Worm (Caenorhabditis elegans): ENCODE data around the gene nep-4.

nep-4 gene

ce11 chrX:6863032-6863431 is at the start of gene nep-4:
Gene nep-4, minus strand, starts transcription at chrX:6863424.
- TF ChIP-seq fax-1 (tag; optimal IDR thresholded peaks at IDR 0.05) (no peak), ceh-30 (tag; optimal IDR thresholded peaks at IDR 0.05) (no peak), F13H6.1 (tag; optimal IDR thresholded peaks at IDR 0.05) (no peak), fkh-10 (GFP tag; optimal IDR thresholded peaks at IDR 0.05) (no peak), syd-9 (tag; optimal IDR thresholded peaks at IDR 0.05) (no peak), fkh-6 (tag; optimal IDR thresholded peaks at IDR 0.05) (no peak), elt-4 (tag; optimal IDR thresholded peaks at IDR 0.05) (no peak), che-1 (tag; optimal IDR thresholded peaks at IDR 0.05) (no peak), sdc-2 (tag; optimal IDR thresholded peaks at IDR 0.05) (no peak), hlh-8 (tag; optimal IDR thresholded peaks at IDR 0.05) (no peak), unc-55 (GFP tag; optimal IDR thresholded peaks at IDR 0.05) (no peak), ceh-45 (GFP tag; IDR thresholded peaks at IDR 0.05) (no peak), ceh-24 (tag; optimal IDR thresholded peaks at IDR 0.05) (no peak), ceh-31 (tag; optimal IDR thresholded peaks at IDR 0.05) (no peak), lin-11 (tag; optimal IDR thresholded peaks at IDR 0.05) (no peak), ref-2 (tag; optimal IDR thresholded peaks at IDR 0.05) (no peak), gmeb-2 (tag; optimal IDR thresholded peaks at IDR 0.05) (no peak)

DNA sequence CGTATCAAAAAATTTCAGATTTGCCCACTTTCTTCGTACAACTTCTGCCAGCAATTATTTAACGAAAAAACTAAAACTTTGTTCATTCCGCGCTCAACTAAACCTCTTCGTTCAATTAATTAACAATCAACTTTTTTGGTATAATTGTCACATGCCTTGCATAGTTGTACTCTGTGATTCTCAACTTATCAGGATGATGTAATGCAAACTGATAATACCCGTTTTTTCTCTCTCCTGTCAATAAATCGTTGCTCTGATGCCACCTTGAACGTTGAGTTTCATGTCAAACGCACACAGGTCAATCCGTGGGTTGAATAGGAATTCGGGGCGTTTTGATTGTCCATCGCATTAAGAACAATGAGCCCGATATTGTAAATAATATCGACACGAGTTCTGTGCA is 42.4 kb upstream of the nep-4 start:
- TF ChIP-seq elt-2 (tag; optimal IDR thresholded peaks at IDR 0.05) (peak; percentile 76), ets-4 (tag; optimal IDR thresholded peaks at IDR 0.05) (no peak)

- no peak for TF ChIP-seq fkh-10 (GFP tag; optimal IDR thresholded peaks at IDR 0.05)
- no peak for TF ChIP-seq pax-1 (tag; optimal IDR thresholded peaks at IDR 0.05)
- no peak for TF ChIP-seq nhr-11 (tag; optimal IDR thresholded peaks at IDR 0.05)
- TF ChIP-seq ceh-34 (tag; optimal IDR thresholded peaks at IDR 0.05), result no peak
- no peak for TF ChIP-seq tbx-2 (tag; optimal IDR thresholded peaks at IDR 0.05)
- no peak for TF ChIP-seq unc-42 (tag; optimal IDR thresholded peaks at IDR 0.05)
- no peak for TF ChIP-seq pat-9 (tag; optimal IDR thresholded peaks at IDR 0.05)
- TF ChIP-seq pag-3 (tag; optimal IDR thresholded peaks at IDR 0.05; ENCODE audit: borderline replicate concordance), result no peak
- TF ChIP-seq odd-2 (tag; optimal IDR thresholded peaks at IDR 0.05), result no peak
- TF ChIP-seq sox-2 (GFP tag; IDR thresholded peaks at IDR 0.05), result no peak
- TF ChIP-seq ama-1 (optimal IDR thresholded peaks at IDR 0.05), result no peak
- no peak for TF ChIP-seq che-1 (tag; optimal IDR thresholded peaks at IDR 0.05)
- no peak for TF ChIP-seq unc-55 (GFP tag; optimal IDR thresholded peaks at IDR 0.05)
- no peak for TF ChIP-seq gmeb-2 (tag; optimal IDR thresholded peaks at IDR 0.05)
Observed at ce11 chrX:6904064-6904771, 41.0 kb upstream of the nep-4 start, which contains the start of gene sid-5. Gene sid-5, plus strand, starts transcription at chrX:6904721.

ce11 chrX:6902958-6903357 is 39.7 kb upstream of the nep-4 start:
- peak; percentile 31 for TF ChIP-seq dve-1 (tag; optimal IDR thresholded peaks at IDR 0.05)
- peak; percentile 73 for TF ChIP-seq syd-9 (tag; optimal IDR thresholded peaks at IDR 0.05)
- no peak for TF ChIP-seq unc-42 (tag; optimal IDR thresholded peaks at IDR 0.05)
- no peak for TF ChIP-seq hlh-13 (GFP tag; optimal IDR thresholded peaks at IDR 0.05)
- TF ChIP-seq tbx-2 (tag; optimal IDR thresholded peaks at IDR 0.05), result peak; percentile 63
- TF ChIP-seq fax-1 (tag; optimal IDR thresholded peaks at IDR 0.05), result peak; percentile 57
- no peak for TF ChIP-seq ama-1 (optimal IDR thresholded peaks at IDR 0.05)
- TF ChIP-seq pha-4 (tag; optimal IDR thresholded peaks at IDR 0.05), result no peak
- TF ChIP-seq madf-2 (tag; optimal IDR thresholded peaks at IDR 0.05), result peak; percentile 47
- peak; percentile 8 for TF ChIP-seq ceh-30 (tag; optimal IDR thresholded peaks at IDR 0.05)
- TF ChIP-seq unc-3 (GFP tag; conservative IDR thresholded peaks at IDR 0.05), result peak; percentile 73
- peak; percentile 60 for TF ChIP-seq unc-3 (tag; optimal IDR thresholded peaks at IDR 0.05)
- peak; percentile 33 for TF ChIP-seq hlh-15 (tag; optimal IDR thresholded peaks at IDR 0.05)
- no peak for TF ChIP-seq odd-2 (tag; optimal IDR thresholded peaks at IDR 0.05)
- TF ChIP-seq ceh-24 (tag; optimal IDR thresholded peaks at IDR 0.05), result peak; percentile 27
- peak; percentile 25 for TF ChIP-seq pag-3 (tag; optimal IDR thresholded peaks at IDR 0.05; ENCODE audit: borderline replicate concordance)
- TF ChIP-seq che-1 (tag; optimal IDR thresholded peaks at IDR 0.05), result peak; percentile 68
- no peak for TF ChIP-seq zip-5 (tag; optimal IDR thresholded peaks at IDR 0.05)
- peak; percentile 64 for TF ChIP-seq sdc-2 (tag; optimal IDR thresholded peaks at IDR 0.05)
- peak; percentile 10 for TF ChIP-seq T23F11.4 (GFP tag; optimal IDR thresholded peaks at IDR 0.05)
- no peak for TF ChIP-seq F13H6.1 (tag; optimal IDR thresholded peaks at IDR 0.05)
- no peak for TF ChIP-seq eyg-1 (tag; optimal IDR thresholded peaks at IDR 0.05)
- peak; percentile 76 for TF ChIP-seq gmeb-2 (tag; optimal IDR thresholded peaks at IDR 0.05)
- no peak for TF ChIP-seq C08G9.2 (tag; optimal IDR thresholded peaks at IDR 0.05)
- TF ChIP-seq fkh-6 (tag; optimal IDR thresholded peaks at IDR 0.05), result peak; percentile 51
- peak; percentile 63 for TF ChIP-seq lin-11 (tag; optimal IDR thresholded peaks at IDR 0.05)
- TF ChIP-seq hlh-8 (tag; optimal IDR thresholded peaks at IDR 0.05), result peak; percentile 26
- TF ChIP-seq pqm-1 (tag; optimal IDR thresholded peaks at IDR 0.05), result peak; percentile 64
- no peak for TF ChIP-seq pros-1 (tag; optimal IDR thresholded peaks at IDR 0.05)
- TF ChIP-seq ceh-19 (GFP tag; optimal IDR thresholded peaks at IDR 0.05), result peak; percentile 62
- TF ChIP-seq ttx-3 (tag; optimal IDR thresholded peaks at IDR 0.05), result peak; percentile 50
- TF ChIP-seq ref-2 (tag; optimal IDR thresholded peaks at IDR 0.05), result peak; percentile 41
- TF ChIP-seq pax-1 (tag; optimal IDR thresholded peaks at IDR 0.05), result no peak

Data from whole organism, late embryonic.